Worm (Caenorhabditis elegans) whole organism, late embryonic: ENCODE data around the gene M28.8.

Experiments
- C08G9.2 ChIP-seq: sonication (generic microtip); optimal IDR thresholded peaks from 2 replicates; lab custom pipeline; 2016; ENCODE audit warnings: mild to moderate bottlenecking, missing genetic modification characterization, moderate library complexity, missing compliant biosample characterization
- K09A11.1 ChIP-seq: sonication (generic microtip); optimal IDR thresholded peaks from 2 replicates; lab custom pipeline; 2017; ENCODE audit warnings: antibody characterized with exemption, mild to moderate bottlenecking, missing genetic modification characterization, missing compliant biosample characterization; ENCODE audit not compliant: insufficient read depth
- ama-1 ChIP-seq: fragments of 150-350 bp; optimal IDR thresholded peaks from 2 replicates; lab custom pipeline; 2014
- ceh-14 ChIP-seq: sonication (generic microtip); optimal IDR thresholded peaks from 2 replicates; lab custom pipeline; 2016; ENCODE audit warnings: missing genotype, missing genetic modification characterization, missing compliant biosample characterization
- ceh-18 ChIP-seq: sonication (generic microtip); optimal IDR thresholded peaks from 2 replicates; lab custom pipeline; 2016; ENCODE audit warnings: missing genetic modification characterization, missing compliant biosample characterization
- ceh-30 ChIP-seq: fragments of 150-350 bp; optimal IDR thresholded peaks from 2 replicates; lab custom pipeline; 2014; ENCODE audit warnings: missing biosample characterization, missing genetic modification characterization
- ceh-9 ChIP-seq: sonication (generic microtip); optimal IDR thresholded peaks from 2 replicates; lab custom pipeline; 2016; ENCODE audit warnings: mild to moderate bottlenecking, missing genetic modification characterization, inconsistent platforms, missing compliant biosample characterization
- dmd-4 ChIP-seq: sonication (generic microtip); optimal IDR thresholded peaks from 2 replicates; lab custom pipeline; 2016; ENCODE audit warnings: borderline replicate concordance, missing genetic modification characterization, missing compliant biosample characterization
- elt-2 ChIP-seq: sonication (generic microtip); optimal IDR thresholded peaks from 2 replicates; lab custom pipeline; 2016; ENCODE audit warnings: missing genetic modification reagents, missing genetic modification characterization, missing compliant biosample characterization
- hlh-15 ChIP-seq: sonication (generic microtip); optimal IDR thresholded peaks from 2 replicates; lab custom pipeline; 2016; ENCODE audit warnings: missing genetic modification characterization, missing compliant biosample characterization
- hlh-30 ChIP-seq: sonication (generic microtip); optimal IDR thresholded peaks from 2 replicates; lab custom pipeline; 2017; ENCODE audit warnings: antibody characterized with exemption, missing genetic modification characterization, missing compliant biosample characterization; ENCODE audit not compliant: insufficient read depth
- lim-6 ChIP-seq: sonication (generic microtip); optimal IDR thresholded peaks from 2 replicates; lab custom pipeline; 2016; ENCODE audit warnings: missing genetic modification characterization, missing compliant biosample characterization
- lin-11 ChIP-seq: fragments of 200-800 bp; sonication (Bioruptor generic); optimal IDR thresholded peaks from 2 replicates; lab custom pipeline; 2018; ENCODE audit warnings: mild to moderate bottlenecking, missing genetic modification characterization, missing compliant biosample characterization
- nhr-11 ChIP-seq: fragments of 150-350 bp; optimal IDR thresholded peaks from 2 replicates; lab custom pipeline; 2014; ENCODE audit warnings: missing biosample characterization, missing genetic modification characterization
- npax-4 ChIP-seq: sonication (generic microtip); optimal IDR thresholded peaks from 2 replicates; lab custom pipeline; 2016; ENCODE audit warnings: missing genetic modification characterization, missing compliant biosample characterization
- odd-2 ChIP-seq: sonication (generic microtip); optimal IDR thresholded peaks from 2 replicates; lab custom pipeline; 2017; ENCODE audit warnings: antibody characterized with exemption, mild to moderate bottlenecking, missing genetic modification characterization, missing compliant biosample characterization
- ref-2 ChIP-seq: sonication (generic microtip); optimal IDR thresholded peaks from 2 replicates; lab custom pipeline; 2016; ENCODE audit warnings: missing genetic modification characterization, missing compliant biosample characterization
- rnt-1 ChIP-seq: sonication (generic microtip); optimal IDR thresholded peaks from 2 replicates; lab custom pipeline; 2016; ENCODE audit warnings: missing genetic modification characterization, missing compliant biosample characterization
- sox-2 ChIP-seq: fragments of 200-800 bp; sonication (Bioruptor generic); IDR thresholded peaks from 2 replicates; pipeline ENCODE4 v1.3.6; 2022; ENCODE audit warnings: missing genetic modification reagents, missing genetic modification characterization, missing compliant biosample characterization
- sox-4 ChIP-seq: sonication (generic microtip); optimal IDR thresholded peaks from 2 replicates; lab custom pipeline; 2017; ENCODE audit warnings: mild to moderate bottlenecking, missing genetic modification characterization, inconsistent platforms, missing compliant biosample characterization
- unc-86 ChIP-seq: sonication (generic microtip); optimal IDR thresholded peaks from 2 replicates; lab custom pipeline; 2016; ENCODE audit warnings: missing genetic modification characterization, missing compliant biosample characterization
- zip-5 ChIP-seq: sonication (generic microtip); optimal IDR thresholded peaks from 2 replicates; lab custom pipeline; 2016; ENCODE audit warnings: missing genetic modification characterization, missing compliant biosample characterization

M28.8 gene

DNA sequence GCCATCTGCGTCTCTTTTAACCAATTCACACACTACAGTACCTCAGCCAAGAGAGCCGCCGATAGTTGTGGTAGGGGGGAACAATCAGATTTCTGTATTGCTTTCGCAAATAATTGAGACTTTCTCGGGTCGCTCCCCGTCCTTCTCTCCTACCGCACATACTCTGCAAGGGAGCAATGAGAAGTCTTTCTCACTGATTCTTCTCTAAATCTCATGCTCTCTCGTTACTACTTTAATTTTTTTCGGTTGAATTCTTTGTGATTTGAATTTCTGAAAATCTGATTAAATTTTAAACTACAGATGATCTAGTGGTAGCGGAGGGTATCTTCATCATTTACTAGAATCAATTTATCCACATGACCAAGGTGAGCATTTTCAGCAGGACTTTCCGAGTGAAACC lies 47.2 kb downstream of the M28.8 start, which contains the start of gene ptb-1:
Gene ptb-1 (plus strand): TSS at position 301 of the 400 bp plus-strand sequence.
- TF ChIP-seq ceh-14 (no peak), ref-2 (tag; lab: Kevin White, UChicago) (no peak), ceh-30 (tag; lab: Kevin White, UChicago) (no peak), hlh-15 (tag; lab: Kevin White, UChicago) (no peak), nhr-11 (tag; lab: Kevin White, UChicago) (no peak), hlh-30 (tag; lab: Kevin White, UChicago) (no peak), sox-2 (no peak), ceh-9 (tag; lab: Kevin White, UChicago) (no peak), rnt-1 (tag; lab: Kevin White, UChicago) (no peak), ceh-18 (tag; lab: Kevin White, UChicago) (no peak), C08G9.2 (tag; lab: Kevin White, UChicago) (no peak), unc-86 (no peak), K09A11.1 (no peak), npax-4 (tag; lab: Kevin White, UChicago) (no peak)

- TF ChIP-seq odd-2 (no peak), zip-5 (tag; lab: Kevin White, UChicago) (no peak), ama-1 (lab: Kevin White, UChicago) (no peak), sox-2 (no peak), sox-4 (tag; lab: Kevin White, UChicago) (no peak)
- TF ChIP-seq, all 69 proteins: peak for 0
Measured at ce11 chrII:10680130-10680529, 52.1 kb downstream of the M28.8 start.

- TF ChIP-seq ref-2 (tag; lab: Kevin White, UChicago) (no peak), lin-11 (tag; lab: Kevin White, UChicago) (no peak), elt-2 (tag; lab: Kevin White, UChicago) (no peak), dmd-4 (tag; lab: Kevin White, UChicago) (no peak), zip-5 (tag; lab: Kevin White, UChicago) (no peak), lim-6 (tag; lab: Kevin White, UChicago) (no peak)
- TF ChIP-seq, all 69 proteins: peak for 0
Measured at ce11 chrII:10680614-10681013, 52.6 kb downstream of the M28.8 start.
